Worm (Caenorhabditis elegans) whole organism, L3 larva: ENCODE results near the gene T06C12.9.

ENCODE experiments used
- ceh-82 ChIP-seq: fragments of 150-350 bp; optimal IDR thresholded peaks from 2 replicates; lab custom pipeline; 2014; ENCODE audit warnings: missing biosample characterization, missing genetic modification characterization
- egl-27 ChIP-seq: sonication (generic microtip); optimal IDR thresholded peaks from 4 replicates; lab custom pipeline; 2017; ENCODE audit warnings: missing biosample characterization, missing genetic modification reagents, missing genetic modification characterization
- fkh-10 ChIP-seq: sonication (generic microtip); optimal IDR thresholded peaks from 2 replicates; lab custom pipeline; 2017; ENCODE audit warnings: missing biosample characterization, missing genetic modification reagents, missing genetic modification characterization
- mdl-1 ChIP-seq: fragments of 150-350 bp; optimal IDR thresholded peaks from 2 replicates; lab custom pipeline; 2014; ENCODE audit warnings: missing biosample characterization, missing genetic modification characterization
- nhr-11 ChIP-seq: fragments of 150-350 bp; optimal IDR thresholded peaks from 2 replicates; lab custom pipeline; 2014; ENCODE audit warnings: missing biosample characterization, missing genetic modification characterization
- nhr-12 ChIP-seq: fragments of 150-350 bp; optimal IDR thresholded peaks from 2 replicates; lab custom pipeline; 2014; ENCODE audit warnings: missing biosample characterization, missing genetic modification characterization
- nhr-67 ChIP-seq: fragments of 150-350 bp; optimal IDR thresholded peaks from 2 replicates; lab custom pipeline; 2014; ENCODE audit warnings: missing biosample characterization, missing genetic modification characterization
- skn-1 ChIP-seq: fragments of 150-350 bp; optimal IDR thresholded peaks from 2 replicates; lab custom pipeline; 2014; ENCODE audit warnings: missing biosample characterization, missing genetic modification characterization
- snpc-4 ChIP-seq: fragments of 150-350 bp; optimal IDR thresholded peaks from 2 replicates; lab custom pipeline; 2014; ENCODE audit warnings: missing biosample characterization, missing genetic modification characterization
- unc-62 ChIP-seq: fragments of 150-350 bp; sonication (generic microtip); optimal IDR thresholded peaks from 4 replicates; lab custom pipeline; 2014; ENCODE audit warnings: missing biosample characterization, missing genetic modification reagents, missing genetic modification characterization

DNA sequence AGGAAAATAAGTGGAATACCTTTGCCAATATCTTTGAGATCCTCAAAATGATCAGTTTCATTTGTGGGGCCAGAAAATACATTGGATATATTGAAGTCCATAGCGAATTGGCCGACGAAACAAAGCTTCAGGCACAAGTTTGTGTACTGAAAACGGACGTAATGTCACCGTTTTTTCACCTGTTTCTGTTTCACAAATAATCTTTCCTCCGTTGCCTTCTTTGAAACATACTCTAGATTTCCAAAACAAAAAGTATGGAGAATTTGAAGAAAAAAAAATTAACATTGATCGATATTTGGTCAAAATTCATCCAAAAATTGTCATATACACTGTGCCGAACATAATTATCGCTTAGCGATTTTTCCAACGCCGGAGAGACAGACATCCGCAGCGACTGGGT, 23.3 kb downstream of the T06C12.9 start, which contains the start of gene srz-12:
- TF ChIP-seq snpc-4 (tag; lab: Kevin White, UChicago): no peak
- TF ChIP-seq nhr-11: no peak
- TF ChIP-seq nhr-12 (tag; lab: Kevin White, UChicago): no peak
- TF ChIP-seq mdl-1 (tag; lab: Kevin White, UChicago): no peak
- no peak for TF ChIP-seq egl-27 (tag; lab: Kevin White, UChicago)
- TF ChIP-seq ceh-82 (tag; lab: Kevin White, UChicago): no peak
- TF ChIP-seq fkh-10 (GFP tag; lab: Kevin White, UChicago): no peak
- no peak for TF ChIP-seq unc-62 (GFP tag; lab: Kevin White, UChicago)
- TF ChIP-seq nhr-67 (tag; lab: Kevin White, UChicago): no peak
- no peak for TF ChIP-seq skn-1 (tag; lab: Kevin White, UChicago)
